Fruit fly (Drosophila melanogaster) whole organism, embryonic: ENCODE measurements around the gene CG31816.

ENCODE experiments used
- CG11456 ChIP-seq: fragments of 200-800 bp; sonication (Bioruptor generic); IDR thresholded peaks from 3 replicates; pipeline ENCODE4 v1.3.6; 2022; ENCODE audit warnings: missing biosample characterization, missing genetic modification characterization
- CG12391 ChIP-seq: fragments of 200-800 bp; sonication (Bioruptor generic); optimal IDR thresholded peaks from 3 replicates; lab custom pipeline; 2018; ENCODE audit warnings: missing biosample characterization, mild to moderate bottlenecking, missing genetic modification characterization, moderate library complexity
- CG13424 ChIP-seq: fragments of 200-800 bp; sonication (Bioruptor generic); optimal IDR thresholded peaks from 2 replicates; lab custom pipeline; 2019; ENCODE audit warnings: missing biosample characterization, mild to moderate bottlenecking, missing genetic modification characterization, moderate library complexity
- CG17328 ChIP-seq: fragments of 200-800 bp; sonication (Bioruptor generic); IDR thresholded peaks from 2 replicates; pipeline ENCODE4 v1.3.6; 2022; ENCODE audit warnings: missing biosample characterization, missing genetic modification characterization
- CG17829 ChIP-seq: fragments of 200-800 bp; optimal IDR thresholded peaks from 2 replicates; lab custom pipeline; 2019; ENCODE audit warnings: missing biosample characterization, mild to moderate bottlenecking, missing genetic modification characterization, moderate library complexity
- CG18599 ChIP-seq: fragments of 200-800 bp; sonication (Bioruptor generic); optimal IDR thresholded peaks from 3 replicates; lab custom pipeline; 2017; ENCODE audit warnings: missing biosample characterization, missing genetic modification characterization, mild to moderate bottlenecking, moderate library complexity, missing genetic modification reagents
- CG2889 ChIP-seq: fragments of 200-800 bp; sonication (Bioruptor generic); IDR thresholded peaks from 3 replicates; pipeline ENCODE4 v1.3.6; 2022; ENCODE audit warnings: missing biosample characterization, missing genetic modification characterization
- CG3407 ChIP-seq: fragments of 200-800 bp; sonication (Bioruptor generic); optimal IDR thresholded peaks from 2 replicates; lab custom pipeline; 2018; ENCODE audit warnings: missing biosample characterization, mild to moderate bottlenecking, missing genetic modification characterization
- CG34224 ChIP-seq: fragments of 200-800 bp; sonication (Bioruptor generic); IDR thresholded peaks from 3 replicates; pipeline ENCODE4 v1.3.6; 2022; ENCODE audit warnings: missing biosample characterization, missing genetic modification characterization; ENCODE audit not compliant: partially characterized antibody
- CG3726 ChIP-seq: fragments of 200-800 bp; sonication (Bioruptor generic); IDR thresholded peaks from 3 replicates; pipeline ENCODE4, ENCODE4 v1.3.6; 2022; ENCODE audit warnings: missing biosample characterization, missing genetic modification characterization
- CG3838 ChIP-seq: fragments of 200-800 bp; sonication (Bioruptor generic); optimal IDR thresholded peaks from 3 replicates; lab custom pipeline; 2016; ENCODE audit warnings: missing biosample characterization, missing genetic modification characterization
- CG4820 ChIP-seq: fragments of 200-800 bp; sonication (Bioruptor generic); optimal IDR thresholded peaks from 3 replicates; lab custom pipeline; 2016; ENCODE audit warnings: missing biosample characterization, missing genetic modification characterization
- CG6683 ChIP-seq: fragments of 200-800 bp; sonication (Bioruptor generic); optimal IDR thresholded peaks from 2 replicates; lab custom pipeline; 2017; ENCODE audit warnings: missing biosample characterization, mild to moderate bottlenecking, missing genetic modification characterization, missing genetic modification reagents
- CG7556 ChIP-seq: fragments of 200-800 bp; sonication (Bioruptor generic); optimal IDR thresholded peaks from 2 replicates; lab custom pipeline; 2017; ENCODE audit warnings: missing biosample characterization, mild to moderate bottlenecking, missing genetic modification characterization
- CG8359 ChIP-seq: fragments of 200-800 bp; sonication (Bioruptor generic); optimal IDR thresholded peaks from 2 replicates; lab custom pipeline; 2017; ENCODE audit warnings: missing biosample characterization, mild to moderate bottlenecking, missing genetic modification characterization, borderline replicate concordance
- CG9609 ChIP-seq: fragments of 200-800 bp; sonication (Bioruptor generic); optimal IDR thresholded peaks from 3 replicates; lab custom pipeline; 2016; ENCODE audit warnings: missing biosample characterization, missing genetic modification characterization
- CG9876 ChIP-seq: fragments of 200-800 bp; sonication (Bioruptor generic); optimal IDR thresholded peaks from 2 replicates; lab custom pipeline; 2016; ENCODE audit warnings: missing biosample characterization, missing genetic modification characterization
- CkIIα-i1 ChIP-seq: fragments of 200-800 bp; sonication (Bioruptor generic); IDR thresholded peaks from 2 replicates; pipeline ENCODE4 v1.3.6; 2022; ENCODE audit warnings: missing biosample characterization, missing genetic modification characterization
- H15 ChIP-seq: fragments of 200-800 bp; sonication (Bioruptor generic); IDR thresholded peaks from 3 replicates; pipeline ENCODE4 v1.3.6; 2022; ENCODE audit warnings: missing biosample characterization, missing genetic modification characterization
- HmgD ChIP-seq: fragments of 200-800 bp; sonication (Bioruptor generic); optimal IDR thresholded peaks from 3 replicates; lab custom pipeline; 2016; ENCODE audit warnings: missing biosample characterization, missing genetic modification characterization
- Lpt ChIP-seq: fragments of >200 bp; optimal IDR thresholded peaks from 2 replicates; lab custom pipeline; 2018; ENCODE audit warnings: missing biosample characterization, missing genetic modification characterization
- MBD-R2 ChIP-seq: fragments of 200-800 bp; sonication (Bioruptor generic); IDR thresholded peaks from 2 replicates; pipeline ENCODE4 v1.3.6; 2022; ENCODE audit warnings: missing biosample characterization, missing genetic modification characterization
- NC2α ChIP-seq: fragments of 200-800 bp; sonication (Bioruptor generic); optimal IDR thresholded peaks from 2 replicates; lab custom pipeline; 2016; ENCODE audit warnings: missing biosample characterization, missing genetic modification characterization
- NFAT ChIP-seq: fragments of 200-800 bp; sonication (Bioruptor generic); IDR thresholded peaks from 2 replicates; pipeline ENCODE4 v1.3.6; 2022; ENCODE audit warnings: missing biosample characterization, missing genetic modification characterization
- Oaz ChIP-seq: fragments of 200-800 bp; sonication (Bioruptor generic); IDR thresholded peaks from 2 replicates; pipeline ENCODE4 v1.3.6; 2022; ENCODE audit warnings: missing biosample characterization, missing genetic modification characterization
- PHDP ChIP-seq: fragments of 200-800 bp; sonication (Bioruptor generic); optimal IDR thresholded peaks from 3 replicates; lab custom pipeline; 2018; ENCODE audit warnings: missing biosample characterization, mild to moderate bottlenecking, missing genetic modification characterization, moderate library complexity
- Xrp1 ChIP-seq: fragments of 200-800 bp; sonication (Bioruptor generic); IDR thresholded peaks from 2 replicates; pipeline ENCODE4 v1.3.6; 2022; ENCODE audit warnings: missing biosample characterization, missing genetic modification characterization
- bab2 ChIP-seq: fragments of 200-800 bp; sonication (Bioruptor generic); optimal IDR thresholded peaks from 2 replicates; lab custom pipeline; 2016; ENCODE audit warnings: missing biosample characterization, missing genetic modification characterization
- br ChIP-seq: fragments of >200 bp; optimal IDR thresholded peaks from 2 replicates; lab custom pipeline; 2017
- cad ChIP-seq: fragments of >200 bp; optimal IDR thresholded peaks from 2 replicates; lab custom pipeline; 2017; ENCODE audit warnings: missing biosample characterization, missing genetic modification characterization
- dati ChIP-seq: fragments of 200-800 bp; sonication (Bioruptor generic); IDR thresholded peaks from 2 replicates; pipeline ENCODE4 v1.3.6; 2022; ENCODE audit warnings: missing biosample characterization, missing genetic modification characterization
- dmrt99B ChIP-seq: fragments of 200-800 bp; sonication (Bioruptor generic); optimal IDR thresholded peaks from 2 replicates; lab custom pipeline; 2018; ENCODE audit warnings: missing biosample characterization, mild to moderate bottlenecking, missing genetic modification characterization, moderate library complexity
- esg ChIP-seq: fragments of 200-800 bp; sonication (Bioruptor generic); conservative IDR thresholded peaks from 2 replicates; pipeline ENCODE4 v1.3.6; 2022; ENCODE audit warnings: missing biosample characterization, missing genetic modification characterization
- ftz-f1 ChIP-seq: fragments of 200-800 bp; sonication (Bioruptor generic); optimal IDR thresholded peaks from 2 replicates; lab custom pipeline; 2016; ENCODE audit warnings: missing biosample characterization, missing genetic modification characterization
- gsb-n ChIP-seq: fragments of 200-800 bp; sonication (Bioruptor generic); optimal IDR thresholded peaks from 3 replicates; lab custom pipeline; 2018; ENCODE audit warnings: missing biosample characterization, mild to moderate bottlenecking, missing genetic modification characterization
- ind ChIP-seq: fragments of 200-800 bp; sonication (Bioruptor generic); optimal IDR thresholded peaks from 3 replicates; lab custom pipeline; 2016; ENCODE audit warnings: missing biosample characterization, missing genetic modification characterization
- jing ChIP-seq: fragments of 200-800 bp; sonication (Bioruptor generic); optimal IDR thresholded peaks from 2 replicates; lab custom pipeline; 2018; ENCODE audit warnings: missing biosample characterization, mild to moderate bottlenecking, missing genetic modification characterization
- ken ChIP-seq: fragments of 200-800 bp; sonication (Bioruptor generic); IDR thresholded peaks from 3 replicates; pipeline ENCODE4 v1.3.6; 2022; ENCODE audit warnings: missing biosample characterization, missing genetic modification characterization
- knrl ChIP-seq: fragments of 200-800 bp; sonication (Bioruptor generic); IDR thresholded peaks from 3 replicates; pipeline ENCODE4 v1.3.6; 2022; ENCODE audit warnings: missing biosample characterization, missing genetic modification characterization; ENCODE audit not compliant: partially characterized antibody
- lmd ChIP-seq: fragments of 200-800 bp; sonication (Bioruptor generic); IDR thresholded peaks from 2 replicates; pipeline ENCODE4 v1.3.6; 2022; ENCODE audit warnings: missing biosample characterization, missing genetic modification characterization
- mam ChIP-seq: fragments of 200-800 bp; sonication (Bioruptor generic); optimal IDR thresholded peaks from 3 replicates; lab custom pipeline; 2016; ENCODE audit warnings: missing biosample characterization, missing genetic modification characterization
- mld ChIP-seq: fragments of 200-800 bp; sonication (Bioruptor generic); IDR thresholded peaks from 3 replicates; pipeline ENCODE4 v1.3.6; 2022; ENCODE audit warnings: missing biosample characterization, missing genetic modification characterization; ENCODE audit not compliant: partially characterized antibody
- nerfin-1 ChIP-seq: fragments of 200-800 bp; sonication (Bioruptor generic); optimal IDR thresholded peaks from 3 replicates; lab custom pipeline; 2019; ENCODE audit warnings: missing biosample characterization, mild to moderate bottlenecking, missing genetic modification characterization, moderate library complexity
- p53 ChIP-seq: fragments of 200-800 bp; sonication (Bioruptor generic); optimal IDR thresholded peaks from 2 replicates; lab custom pipeline; 2016; ENCODE audit warnings: missing biosample characterization, missing genetic modification characterization
- pros ChIP-seq: fragments of 200-800 bp; sonication (Bioruptor generic); optimal IDR thresholded peaks from 3 replicates; lab custom pipeline; 2019; ENCODE audit warnings: missing biosample characterization, mild to moderate bottlenecking, missing genetic modification characterization, moderate library complexity
- ro ChIP-seq: fragments of 200-800 bp; sonication (Bioruptor generic); IDR thresholded peaks from 2 replicates; pipeline ENCODE4 v1.3.6; 2022; ENCODE audit warnings: missing biosample characterization, missing genetic modification characterization
- scrt ChIP-seq: fragments of 200-800 bp; sonication (Bioruptor generic); optimal IDR thresholded peaks from 2 replicates; lab custom pipeline; 2018; ENCODE audit warnings: missing biosample characterization, mild to moderate bottlenecking, missing genetic modification characterization, moderate library complexity
- sens ChIP-seq: fragments of 200-800 bp; sonication (Bioruptor generic); peaks from one replicate; lab custom pipeline; 2016; ENCODE audit warnings: missing biosample characterization, missing genetic modification characterization
- stwl ChIP-seq: fragments of 200-800 bp; sonication (Bioruptor generic); optimal IDR thresholded peaks from 3 replicates; lab custom pipeline; 2018; ENCODE audit warnings: missing biosample characterization, mild to moderate bottlenecking, missing genetic modification characterization, moderate library complexity
- tgo ChIP-seq: fragments of 200-800 bp; sonication (Bioruptor generic); IDR thresholded peaks from 3 replicates; pipeline ENCODE4 v1.3.6; 2022; ENCODE audit warnings: missing biosample characterization, missing genetic modification characterization
- vnd ChIP-seq: fragments of 200-800 bp; sonication (Bioruptor generic); IDR thresholded peaks from 3 replicates; pipeline ENCODE4 v1.3.6; 2022; ENCODE audit warnings: missing biosample characterization, missing genetic modification characterization; ENCODE audit not compliant: partially characterized antibody
- vvl ChIP-seq: fragments of 200-800 bp; sonication (Bioruptor generic); IDR thresholded peaks from 2 replicates; pipeline ENCODE4 v1.3.6; 2022; ENCODE audit warnings: missing biosample characterization, missing genetic modification characterization

Gene CG31816

DNA sequence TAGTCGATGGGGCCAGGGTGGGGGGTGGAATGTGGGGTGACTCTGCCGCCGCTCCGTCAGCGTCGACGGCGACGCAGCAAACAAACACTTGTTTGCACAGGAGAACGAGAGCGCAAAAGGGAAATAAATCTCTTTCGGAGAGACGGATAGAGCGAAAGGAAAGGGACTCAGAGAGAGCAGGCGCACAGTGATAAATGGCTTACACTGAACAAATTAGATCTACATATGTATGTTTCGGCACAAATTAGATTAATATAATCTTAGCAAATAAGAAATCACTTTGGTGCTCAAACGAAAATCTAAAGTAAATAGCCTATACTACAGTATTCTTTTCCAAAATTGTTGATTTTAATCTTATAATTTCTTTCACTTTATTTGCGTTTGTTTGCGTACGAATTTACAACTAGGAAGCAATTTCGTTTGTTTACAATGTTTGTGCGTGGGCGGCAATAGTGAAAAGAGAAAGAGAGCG is 6.6 kb upstream of the CG31816 start (continued):
- peak; percentile 62 for TF ChIP-seq p53 (GFP tag; lab: Kevin White, UChicago)
- TF ChIP-seq CG9876 (GFP tag; lab: Kevin White, UChicago), result peak; percentile 75
- TF ChIP-seq ro, result peak; percentile 83
- peak; percentile 84 for TF ChIP-seq mam (GFP tag; lab: Kevin White, UChicago)
- TF ChIP-seq CG17328, result peak; percentile 97
- peak; percentile 76 for TF ChIP-seq CG4820 (GFP tag; lab: Kevin White, UChicago)
- peak; percentile 87 for TF ChIP-seq NFAT (GFP tag; lab: Robert Waterston, UW)
- no peak for TF ChIP-seq Lpt (GFP tag; lab: Kevin White, UChicago)
- TF ChIP-seq CG12391 (tag; lab: Kevin White, UChicago), result peak; percentile 96
- TF ChIP-seq CG34224, result no peak
- TF ChIP-seq jing (GFP tag; lab: Kevin White, UChicago), result peak; percentile 87
- no peak for TF ChIP-seq knrl (GFP tag; lab: Robert Waterston, UW)
- peak; percentile 89 for TF ChIP-seq CG8359 (GFP tag; lab: Kevin White, UChicago)
- peak; percentile 93 for TF ChIP-seq ken (GFP tag; lab: Robert Waterston, UW)
- no peak for TF ChIP-seq vnd (GFP tag; lab: Robert Waterston, UW)
- peak; percentile 93 for TF ChIP-seq scrt (GFP tag; lab: Kevin White, UChicago)
- peak; percentile 93 for TF ChIP-seq CG7556 (GFP tag; lab: Kevin White, UChicago)
- TF ChIP-seq sens, result peak; percentile 99
- peak; percentile 74 for TF ChIP-seq HmgD (GFP tag; lab: Kevin White, UChicago)
- TF ChIP-seq H15, result peak; percentile 93
- TF ChIP-seq CG11456 (GFP tag; lab: Robert Waterston, UW), result peak; percentile 93
- peak; percentile 93 for TF ChIP-seq CG18599 (GFP tag; lab: Kevin White, UChicago)
- peak; percentile 84 for TF ChIP-seq ind (GFP tag; lab: Kevin White, UChicago)
- TF ChIP-seq stwl (tag; lab: Kevin White, UChicago), result peak; percentile 66
- no peak for TF ChIP-seq pros (GFP tag; lab: Kevin White, UChicago)
- peak; percentile 95 for TF ChIP-seq CG17829 (tag; lab: Kevin White, UChicago)
- peak; percentile 91 for TF ChIP-seq tgo (GFP tag; lab: Robert Waterston, UW)
- TF ChIP-seq gsb-n (tag; lab: Kevin White, UChicago), result peak; percentile 97
- peak; percentile 93 for TF ChIP-seq CG3407 (GFP tag; lab: Kevin White, UChicago)
- TF ChIP-seq Oaz (GFP tag; lab: Robert Waterston, UW), result peak; percentile 89
- TF ChIP-seq MBD-R2 (GFP tag; lab: Robert Waterston, UW), result peak; percentile 81; the same call in 1 of the 2 replicates
- TF ChIP-seq cad (GFP tag; lab: Kevin White, UChicago), result no peak
- peak; percentile 94 for TF ChIP-seq lmd (GFP tag; lab: Robert Waterston, UW)
- peak; percentile 98 for TF ChIP-seq Xrp1
- peak; percentile 95 for TF ChIP-seq PHDP (tag; lab: Kevin White, UChicago)
- peak; percentile 82 for TF ChIP-seq CG9609 (GFP tag; lab: Kevin White, UChicago)
- TF ChIP-seq CG2889, result peak; percentile 86
- TF ChIP-seq mld (GFP tag; lab: Robert Waterston, UW), result no peak
- peak; percentile 98 for TF ChIP-seq vvl (GFP tag; lab: Robert Waterston, UW)
- TF ChIP-seq dmrt99B (tag; lab: Kevin White, UChicago), result peak; percentile 94
- peak; percentile 87 for TF ChIP-seq esg (GFP tag; lab: Robert Waterston, UW)
- peak; percentile 93 for TF ChIP-seq CG13424 (tag; lab: Kevin White, UChicago)
- peak; percentile 91; the same call in 2 of the 3 replicates for TF ChIP-seq CG3726 (GFP tag; lab: Robert Waterston, UW)
- TF ChIP-seq CG6683 (GFP tag; lab: Kevin White, UChicago), result peak; percentile 86
- TF ChIP-seq dati (GFP tag; lab: Robert Waterston, UW), result peak; percentile 92
- TF ChIP-seq nerfin-1 (tag; lab: Kevin White, UChicago), result peak; percentile 88
- TF ChIP-seq NC2α (GFP tag; lab: Kevin White, UChicago), result peak; percentile 87
- TF ChIP-seq CG3838 (GFP tag; lab: Kevin White, UChicago), result peak; percentile 74
- TF ChIP-seq ftz-f1 (GFP tag; lab: Kevin White, UChicago), result no peak
- TF ChIP-seq CkIIα-i1 (GFP tag; lab: Robert Waterston, UW), result 0 out of 2 replicates have a peak, but pooled peaks have one; percentile 67
- no peak for TF ChIP-seq br
- peak; percentile 90 for TF ChIP-seq bab2 (GFP tag; lab: Kevin White, UChicago)
